Worm (Caenorhabditis elegans): ENCODE results near the gene inx-10.

Gene inx-10

ce11 chrV:9175218-9175837 lies 31.9 kb downstream of the inx-10 start, which contains the start of gene spas-1:
spas-1 (plus strand) TSS chrV:9175789.
- TF ChIP-seq med-1 (GFP tag; optimal IDR thresholded peaks at IDR 0.05; ENCODE audit: insufficient read depth) (peak; percentile 6), tab-1 (GFP tag; IDR thresholded peaks at IDR 0.05) (peak; percentile 78), T22C8.4 (GFP tag; IDR thresholded peaks at IDR 0.05) (peak; percentile 78), ref-1 (GFP tag; conservative IDR thresholded peaks at IDR 0.05) (no peak), ztf-23 (GFP tag; IDR thresholded peaks at IDR 0.05) (peak; percentile 72; the same call in 1 of the 2 replicates), ztf-29 (GFP tag; IDR thresholded peaks at IDR 0.05) (no peak), flt-1 (GFP tag; IDR thresholded peaks at IDR 0.05) (no peak; the same call in 1 of the 2 replicates), klf-2 (GFP tag; conservative IDR thresholded peaks at IDR 0.05) (no peak), cog-1 (tag; optimal IDR thresholded peaks at IDR 0.05) (peak; percentile 68)

- TF ChIP-seq tab-1 (GFP tag; IDR thresholded peaks at IDR 0.05), result no peak
- no peak for TF ChIP-seq cog-1 (tag; optimal IDR thresholded peaks at IDR 0.05)
Observed at ce11 chrV:9173789-9174188, 33.5 kb downstream of the inx-10 start, which contains the start of gene pqn-16. pqn-16 (plus strand) TSS chrV:9174089.

ce11 chrV:9172989-9173388 lies 34.3 kb downstream of the inx-10 start, which contains the start of gene gad-3:
gad-3 (minus strand) TSS chrV:9173005.
- TF ChIP-seq flt-1 (GFP tag; IDR thresholded peaks at IDR 0.05) (no peak), med-1 (GFP tag; optimal IDR thresholded peaks at IDR 0.05; ENCODE audit: insufficient read depth) (no peak), ref-1 (GFP tag; conservative IDR thresholded peaks at IDR 0.05) (no peak), cog-1 (tag; optimal IDR thresholded peaks at IDR 0.05) (no peak), T22C8.4 (GFP tag; IDR thresholded peaks at IDR 0.05) (no peak), ztf-29 (GFP tag; IDR thresholded peaks at IDR 0.05) (no peak)

- TF ChIP-seq ztf-23 (GFP tag; IDR thresholded peaks at IDR 0.05), result no peak
- no peak for TF ChIP-seq cog-1 (tag; optimal IDR thresholded peaks at IDR 0.05)
- no peak for TF ChIP-seq ref-1 (GFP tag; conservative IDR thresholded peaks at IDR 0.05)
- TF ChIP-seq med-1 (GFP tag; optimal IDR thresholded peaks at IDR 0.05; ENCODE audit: insufficient read depth), result no peak
- TF ChIP-seq flt-1 (GFP tag; IDR thresholded peaks at IDR 0.05), result no peak
- no peak for TF ChIP-seq tab-1 (GFP tag; IDR thresholded peaks at IDR 0.05)
- TF ChIP-seq klf-2 (GFP tag; conservative IDR thresholded peaks at IDR 0.05), result no peak
- TF ChIP-seq T22C8.4 (GFP tag; IDR thresholded peaks at IDR 0.05), result no peak
- no peak for TF ChIP-seq ztf-29 (GFP tag; IDR thresholded peaks at IDR 0.05)
Observed at ce11 chrV:9168089-9168488, 39.2 kb downstream of the inx-10 start, which contains the start of gene B0222.11. B0222.11 (minus strand) TSS chrV:9168189.

ce11 chrV:9166306-9166705 lies 41.0 kb downstream of the inx-10 start:
- TF ChIP-seq ref-1 (GFP tag; conservative IDR thresholded peaks at IDR 0.05), result no peak
- TF ChIP-seq klf-2 (GFP tag; conservative IDR thresholded peaks at IDR 0.05), result no peak
- no peak for TF ChIP-seq flt-1 (GFP tag; IDR thresholded peaks at IDR 0.05)
- no peak for TF ChIP-seq ztf-29 (GFP tag; IDR thresholded peaks at IDR 0.05)
- TF ChIP-seq cog-1 (tag; optimal IDR thresholded peaks at IDR 0.05), result no peak
- no peak for TF ChIP-seq ztf-23 (GFP tag; IDR thresholded peaks at IDR 0.05)
- no peak for TF ChIP-seq T22C8.4 (GFP tag; IDR thresholded peaks at IDR 0.05)
- no peak for TF ChIP-seq med-1 (GFP tag; optimal IDR thresholded peaks at IDR 0.05; ENCODE audit: insufficient read depth)
- TF ChIP-seq tab-1 (GFP tag; IDR thresholded peaks at IDR 0.05), result no peak

- TF ChIP-seq cog-1 (tag; optimal IDR thresholded peaks at IDR 0.05) (no peak), med-1 (GFP tag; optimal IDR thresholded peaks at IDR 0.05; ENCODE audit: insufficient read depth) (no peak), klf-2 (GFP tag; conservative IDR thresholded peaks at IDR 0.05) (no peak), ztf-29 (GFP tag; IDR thresholded peaks at IDR 0.05) (no peak), ztf-23 (GFP tag; IDR thresholded peaks at IDR 0.05) (no peak), flt-1 (GFP tag; IDR thresholded peaks at IDR 0.05) (no peak)
Observed at ce11 chrV:9165073-9165699, 42.1 kb downstream of the inx-10 start, which contains the start of gene col-10. col-10 (minus strand) TSS chrV:9165307.

- TF ChIP-seq flt-1 (GFP tag; IDR thresholded peaks at IDR 0.05), result no peak
- TF ChIP-seq ztf-23 (GFP tag; IDR thresholded peaks at IDR 0.05), result no peak
- TF ChIP-seq klf-2 (GFP tag; conservative IDR thresholded peaks at IDR 0.05), result no peak
- TF ChIP-seq cog-1 (tag; optimal IDR thresholded peaks at IDR 0.05), result no peak
- no peak for TF ChIP-seq tab-1 (GFP tag; IDR thresholded peaks at IDR 0.05)
- TF ChIP-seq ref-1 (GFP tag; conservative IDR thresholded peaks at IDR 0.05), result no peak
- TF ChIP-seq ztf-29 (GFP tag; IDR thresholded peaks at IDR 0.05), result no peak
- no peak for TF ChIP-seq T22C8.4 (GFP tag; IDR thresholded peaks at IDR 0.05)
- no peak for TF ChIP-seq med-1 (GFP tag; optimal IDR thresholded peaks at IDR 0.05; ENCODE audit: insufficient read depth)
Observed at ce11 chrV:9163897-9164296, 43.4 kb downstream of the inx-10 start.

- TF ChIP-seq med-1 (GFP tag; optimal IDR thresholded peaks at IDR 0.05; ENCODE audit: insufficient read depth) (no peak), ztf-29 (GFP tag; IDR thresholded peaks at IDR 0.05) (no peak), flt-1 (GFP tag; IDR thresholded peaks at IDR 0.05) (no peak), klf-2 (GFP tag; conservative IDR thresholded peaks at IDR 0.05) (no peak), ztf-23 (GFP tag; IDR thresholded peaks at IDR 0.05) (no peak), ref-1 (GFP tag; conservative IDR thresholded peaks at IDR 0.05) (no peak), cog-1 (tag; optimal IDR thresholded peaks at IDR 0.05) (no peak), tab-1 (GFP tag; IDR thresholded peaks at IDR 0.05) (no peak), T22C8.4 (GFP tag; IDR thresholded peaks at IDR 0.05) (no peak)
Observed at ce11 chrV:9162955-9163468, 44.3 kb downstream of the inx-10 start, which contains the start of gene col-145. col-145 (minus strand) TSS chrV:9163005.

ce11 chrV:9162118-9162729 lies 45.1 kb downstream of the inx-10 start:
- TF ChIP-seq ref-1 (GFP tag; conservative IDR thresholded peaks at IDR 0.05), result no peak
- no peak for TF ChIP-seq T22C8.4 (GFP tag; IDR thresholded peaks at IDR 0.05)
- TF ChIP-seq klf-2 (GFP tag; conservative IDR thresholded peaks at IDR 0.05), result no peak
- TF ChIP-seq ztf-29 (GFP tag; IDR thresholded peaks at IDR 0.05), result no peak
- TF ChIP-seq cog-1 (tag; optimal IDR thresholded peaks at IDR 0.05), result no peak
- TF ChIP-seq med-1 (GFP tag; optimal IDR thresholded peaks at IDR 0.05; ENCODE audit: insufficient read depth), result no peak
- TF ChIP-seq flt-1 (GFP tag; IDR thresholded peaks at IDR 0.05), result no peak
- no peak for TF ChIP-seq tab-1 (GFP tag; IDR thresholded peaks at IDR 0.05)
- TF ChIP-seq ztf-23 (GFP tag; IDR thresholded peaks at IDR 0.05), result no peak
